Fruit fly (Drosophila melanogaster) whole organism, prepupa: ENCODE measurements around the gene CG16727.

Experiments used
- Blimp-1 ChIP-seq: fragments of 200-800 bp; sonication (Bioruptor generic); optimal IDR thresholded peaks from 3 replicates; lab custom pipeline; 2017; ENCODE audit warnings: missing biosample characterization, missing genetic modification characterization, mild to moderate bottlenecking, moderate library complexity, missing genetic modification reagents
- CG10631 ChIP-seq: fragments of 200-800 bp; sonication (Bioruptor generic); optimal IDR thresholded peaks from 2 replicates; lab custom pipeline; 2016; ENCODE audit warnings: missing biosample characterization, missing genetic modification characterization
- CG11294 ChIP-seq: fragments of 200-800 bp; sonication (Bioruptor generic); IDR thresholded peaks from 2 replicates; pipeline ENCODE4 v1.3.6; 2022; ENCODE audit warnings: missing biosample characterization, missing genetic modification characterization
- CG11762 ChIP-seq: fragments of 200-800 bp; sonication (Bioruptor generic); optimal IDR thresholded peaks from 3 replicates; lab custom pipeline; 2016; ENCODE audit warnings: missing biosample characterization, missing genetic modification characterization; ENCODE audit not compliant: insufficient read depth
- CG11902 ChIP-seq: fragments of 200-800 bp; sonication (Bioruptor generic); optimal IDR thresholded peaks from 3 replicates; lab custom pipeline; 2016; ENCODE audit warnings: missing biosample characterization, missing genetic modification characterization
- CG15336 ChIP-seq: fragments of 200-800 bp; sonication (Bioruptor generic); IDR thresholded peaks from 2 replicates; pipeline ENCODE4 v1.3.6; 2022; ENCODE audit warnings: missing biosample characterization, missing genetic modification characterization
- CG1621 ChIP-seq: fragments of 200-800 bp; sonication (Bioruptor generic); optimal IDR thresholded peaks from 3 replicates; lab custom pipeline; 2018; ENCODE audit warnings: missing biosample characterization, mild to moderate bottlenecking, missing genetic modification characterization
- CG16779 ChIP-seq: fragments of 200-800 bp; sonication (Bioruptor generic); optimal IDR thresholded peaks from 3 replicates; lab custom pipeline; 2017; ENCODE audit warnings: missing biosample characterization, mild to moderate bottlenecking, missing genetic modification characterization
- CG3032 ChIP-seq: fragments of 200-800 bp; optimal IDR thresholded peaks from 2 replicates; lab custom pipeline; 2019; ENCODE audit warnings: missing biosample characterization, mild to moderate bottlenecking, missing genetic modification characterization, moderate library complexity
- CG31627 ChIP-seq: fragments of 200-800 bp; sonication (Bioruptor generic); optimal IDR thresholded peaks from 3 replicates; lab custom pipeline; 2016; ENCODE audit warnings: missing biosample characterization, missing genetic modification characterization
- CG32006 ChIP-seq: fragments of 200-800 bp; sonication (Bioruptor generic); optimal IDR thresholded peaks from 3 replicates; lab custom pipeline; 2017; ENCODE audit warnings: missing biosample characterization, mild to moderate bottlenecking, missing genetic modification characterization
- CG34406 ChIP-seq: fragments of 200-800 bp; sonication (Bioruptor generic); optimal IDR thresholded peaks from 3 replicates; lab custom pipeline; 2016; ENCODE audit warnings: missing biosample characterization, missing genetic modification characterization
- CG3919 ChIP-seq: fragments of 200-800 bp; sonication (Bioruptor generic); optimal IDR thresholded peaks from 3 replicates; lab custom pipeline; 2016; ENCODE audit warnings: missing biosample characterization, missing genetic modification characterization
- CG4318 ChIP-seq: fragments of 200-800 bp; sonication (Bioruptor generic); optimal IDR thresholded peaks from 3 replicates; lab custom pipeline; 2017; ENCODE audit warnings: missing biosample characterization, mild to moderate bottlenecking, missing genetic modification characterization
- CG6163 ChIP-seq: fragments of 200-800 bp; sonication (Bioruptor generic); IDR thresholded peaks from 3 replicates; pipeline ENCODE4 v1.3.6; 2022; ENCODE audit warnings: missing biosample characterization, missing genetic modification characterization
- CG6276 ChIP-seq: fragments of 200-800 bp; sonication (Bioruptor generic); optimal IDR thresholded peaks from 2 replicates; lab custom pipeline; 2017; ENCODE audit warnings: missing biosample characterization, mild to moderate bottlenecking, missing genetic modification characterization
- CG6792 ChIP-seq: fragments of 200-800 bp; sonication (Bioruptor generic); optimal IDR thresholded peaks from 3 replicates; lab custom pipeline; 2016; ENCODE audit warnings: missing biosample characterization, missing genetic modification characterization
- CG6808 ChIP-seq: fragments of 200-800 bp; sonication (Bioruptor generic); optimal IDR thresholded peaks from 3 replicates; lab custom pipeline; 2017; ENCODE audit warnings: missing biosample characterization, missing genetic modification characterization, mild to moderate bottlenecking, moderate library complexity, missing genetic modification reagents
- CG6854 ChIP-seq: fragments of 200-800 bp; sonication (Bioruptor generic); optimal IDR thresholded peaks from 2 replicates; lab custom pipeline; 2017; ENCODE audit warnings: missing biosample characterization, mild to moderate bottlenecking, missing genetic modification characterization
- CG7368 ChIP-seq: fragments of 200-800 bp; sonication (Bioruptor generic); optimal IDR thresholded peaks from 3 replicates; lab custom pipeline; 2016; ENCODE audit warnings: missing biosample characterization, missing genetic modification characterization
- CG8319 ChIP-seq: fragments of 200-800 bp; sonication (Bioruptor generic); optimal IDR thresholded peaks from 3 replicates; lab custom pipeline; 2016; ENCODE audit warnings: missing biosample characterization, missing genetic modification characterization
- CG8632 ChIP-seq: fragments of 200-800 bp; sonication (Bioruptor generic); optimal IDR thresholded peaks from 3 replicates; lab custom pipeline; 2016; ENCODE audit warnings: missing biosample characterization, missing genetic modification characterization
- CG9139 ChIP-seq: fragments of 200-800 bp; sonication (Bioruptor generic); optimal IDR thresholded peaks from 3 replicates; lab custom pipeline; 2017; ENCODE audit warnings: missing biosample characterization, mild to moderate bottlenecking, missing genetic modification characterization
- Eip93F ChIP-seq: fragments of 200-800 bp; sonication (Bioruptor generic); optimal IDR thresholded peaks from 2 replicates; lab custom pipeline; 2016; ENCODE audit warnings: missing biosample characterization, mild to moderate bottlenecking, missing genetic modification characterization
- Ets96B ChIP-seq: fragments of 200-800 bp; optimal IDR thresholded peaks from 2 replicates; lab custom pipeline; 2019; ENCODE audit warnings: missing biosample characterization, mild to moderate bottlenecking, missing genetic modification characterization, moderate library complexity
- Hr38 ChIP-seq: sonication (Bioruptor generic); optimal IDR thresholded peaks from 2 replicates; lab custom pipeline; 2016; ENCODE audit warnings: missing biosample characterization, missing genetic modification characterization
- Hr39 ChIP-seq: fragments of 200-800 bp; sonication (Bioruptor generic); optimal IDR thresholded peaks from 2 replicates; lab custom pipeline; 2016; ENCODE audit warnings: missing biosample characterization, missing genetic modification characterization
- Lpt ChIP-seq: fragments of 200-800 bp; sonication (Bioruptor generic); optimal IDR thresholded peaks from 3 replicates; lab custom pipeline; 2016; ENCODE audit warnings: missing biosample characterization, missing genetic modification characterization
- Smox ChIP-seq: fragments of 200-800 bp; sonication (Bioruptor generic); optimal IDR thresholded peaks from 3 replicates; lab custom pipeline; 2016; ENCODE audit warnings: missing biosample characterization, missing genetic modification characterization
- Sox102F ChIP-seq: fragments of 200-800 bp; sonication (Bioruptor generic); optimal IDR thresholded peaks from 2 replicates; lab custom pipeline; 2016; ENCODE audit warnings: missing biosample characterization, mild to moderate bottlenecking, missing genetic modification characterization
- achi ChIP-seq: fragments of 200-800 bp; sonication (Bioruptor generic); optimal IDR thresholded peaks from 3 replicates; lab custom pipeline; 2016; ENCODE audit warnings: missing biosample characterization, missing genetic modification characterization
- cyc ChIP-seq: fragments of 200-800 bp; sonication (Bioruptor generic); optimal IDR thresholded peaks from 3 replicates; lab custom pipeline; 2016; ENCODE audit warnings: missing biosample characterization, missing genetic modification characterization
- dac ChIP-seq: fragments of 200-800 bp; sonication (Bioruptor generic); optimal IDR thresholded peaks from 2 replicates; lab custom pipeline; 2017; ENCODE audit warnings: missing biosample characterization, mild to moderate bottlenecking, missing genetic modification characterization
- dsx ChIP-seq: fragments of 200-800 bp; optimal IDR thresholded peaks from 3 replicates; lab custom pipeline; 2019; ENCODE audit warnings: missing biosample characterization, mild to moderate bottlenecking, missing genetic modification characterization, moderate library complexity; ENCODE audit not compliant: poor library complexity, severe bottlenecking
- eg ChIP-seq: fragments of 200-800 bp; sonication (Bioruptor generic); IDR thresholded peaks from 3 replicates; pipeline ENCODE4 v1.3.6; 2022; ENCODE audit warnings: missing biosample characterization, missing genetic modification characterization
- esn ChIP-seq: fragments of 200-800 bp; sonication (Bioruptor generic); optimal IDR thresholded peaks from 2 replicates; lab custom pipeline; 2016; ENCODE audit warnings: missing biosample characterization, mild to moderate bottlenecking, missing genetic modification characterization, moderate library complexity
- fd59A ChIP-seq: fragments of 200-800 bp; sonication (Bioruptor generic); optimal IDR thresholded peaks from 2 replicates; lab custom pipeline; 2017; ENCODE audit warnings: missing biosample characterization, mild to moderate bottlenecking, missing genetic modification characterization, missing genetic modification reagents
- fd85E ChIP-seq: fragments of 200-800 bp; sonication (Bioruptor generic); optimal IDR thresholded peaks from 3 replicates; lab custom pipeline; 2016; ENCODE audit warnings: missing biosample characterization, missing genetic modification characterization
- lz ChIP-seq: fragments of 200-800 bp; sonication (Bioruptor generic); optimal IDR thresholded peaks from 3 replicates; lab custom pipeline; 2016; ENCODE audit warnings: missing biosample characterization, missing genetic modification characterization
- net ChIP-seq: fragments of 200-800 bp; sonication (Bioruptor generic); optimal IDR thresholded peaks from 3 replicates; lab custom pipeline; 2016; ENCODE audit warnings: missing biosample characterization, missing genetic modification characterization
- spab ChIP-seq: fragments of 200-800 bp; sonication (Bioruptor generic); optimal IDR thresholded peaks from 2 replicates; lab custom pipeline; 2017; ENCODE audit warnings: missing biosample characterization, mild to moderate bottlenecking, missing genetic modification characterization, missing genetic modification reagents
- svp ChIP-seq: fragments of 200-800 bp; sonication (Bioruptor generic); peaks from one replicate; lab custom pipeline; 2016; ENCODE audit warnings: missing biosample characterization, missing genetic modification characterization
- vri ChIP-seq: fragments of 200-800 bp; sonication (Bioruptor generic); optimal IDR thresholded peaks from 3 replicates; lab custom pipeline; 2016; ENCODE audit warnings: missing biosample characterization, mild to moderate bottlenecking, missing genetic modification characterization

CG16727 gene

dm6 chr3R:19587652-19588051 lies 25.5 kb upstream of the CG16727 start:
- TF ChIP-seq svp (GFP tag; lab: Kevin White, UChicago), result peak; percentile 74
- TF ChIP-seq CG6163, result no peak

DNA sequence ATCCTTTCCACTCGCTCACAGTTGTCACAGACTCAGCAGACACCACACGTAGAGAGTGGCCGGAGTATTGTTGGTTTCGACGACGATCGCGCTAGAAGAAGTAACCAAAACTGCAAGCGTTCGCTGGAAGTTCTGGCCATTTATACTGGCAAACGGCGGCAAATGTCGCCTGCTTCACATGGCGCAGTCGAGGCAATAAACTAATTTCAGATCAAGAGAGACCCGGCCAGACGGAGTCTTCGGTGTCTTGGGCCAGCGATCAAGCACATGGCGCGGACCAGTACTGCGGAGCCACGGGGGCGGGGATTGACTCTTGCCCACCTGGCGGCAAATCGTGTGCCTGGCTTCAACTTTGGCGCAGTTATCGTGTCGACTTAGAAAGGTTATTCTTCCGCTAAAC lies 14.3 kb upstream of the CG16727 start, which contains the start of gene Cpr92A:
Gene Cpr92A (minus strand): TSS at position 101 of the 400 bp plus-strand sequence.
- no peak for TF ChIP-seq CG6808
- no peak for TF ChIP-seq CG7368 (GFP tag; lab: Kevin White, UChicago)
- no peak for TF ChIP-seq eg (GFP tag; lab: Robert Waterston, UW)
- TF ChIP-seq esn, result no peak
- no peak for TF ChIP-seq Hr39 (GFP tag; lab: Kevin White, UChicago)
- TF ChIP-seq CG6854 (GFP tag; lab: Kevin White, UChicago), result no peak
- no peak for TF ChIP-seq CG8319 (GFP tag; lab: Kevin White, UChicago)
- no peak for TF ChIP-seq CG6276 (GFP tag; lab: Kevin White, UChicago)
- TF ChIP-seq CG11902 (GFP tag; lab: Kevin White, UChicago), result no peak
- no peak for TF ChIP-seq CG6792 (GFP tag; lab: Kevin White, UChicago)

DNA sequence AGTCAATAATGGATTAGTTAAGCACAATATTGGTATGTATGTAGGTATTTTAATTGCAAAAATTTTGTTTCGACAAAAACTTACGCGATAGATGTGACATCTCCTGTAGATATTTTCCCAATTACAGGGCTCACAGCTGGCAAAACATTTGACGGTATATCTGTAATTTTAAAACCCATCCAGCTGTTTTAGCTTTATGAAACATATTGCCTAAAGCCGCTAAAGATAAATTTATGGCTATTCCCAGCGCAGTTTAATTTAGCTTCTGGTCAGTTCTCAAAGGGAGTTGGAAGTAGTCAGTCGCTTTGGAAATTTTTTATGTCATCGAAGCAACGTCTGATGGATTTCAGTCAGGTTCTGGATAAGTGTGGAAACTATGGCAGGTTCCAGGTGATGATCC lies 12.8 kb upstream of the CG16727 start, which contains the start of gene CG7333:
Gene CG7333 (plus strand): TSS at position 301 of the 400 bp plus-strand sequence.
- TF ChIP-seq spab (GFP tag; lab: Kevin White, UChicago) (no peak), CG34406 (GFP tag; lab: Kevin White, UChicago) (no peak), CG4318 (GFP tag; lab: Kevin White, UChicago) (no peak), CG11294 (GFP tag; lab: Robert Waterston, UW) (no peak), Eip93F (no peak), Lpt (GFP tag; lab: Kevin White, UChicago) (no peak), fd85E (GFP tag; lab: Kevin White, UChicago) (no peak), esn (no peak), achi (GFP tag; lab: Kevin White, UChicago) (no peak), svp (GFP tag; lab: Kevin White, UChicago) (no peak), CG6276 (GFP tag; lab: Kevin White, UChicago) (no peak), Ets96B (tag; lab: Kevin White, UChicago) (no peak), CG6792 (GFP tag; lab: Kevin White, UChicago) (no peak), CG16779 (tag; lab: Kevin White, UChicago) (no peak), CG11902 (GFP tag; lab: Kevin White, UChicago) (no peak), Sox102F (GFP tag; lab: Kevin White, UChicago) (no peak), lz (GFP tag; lab: Kevin White, UChicago) (no peak)

DNA sequence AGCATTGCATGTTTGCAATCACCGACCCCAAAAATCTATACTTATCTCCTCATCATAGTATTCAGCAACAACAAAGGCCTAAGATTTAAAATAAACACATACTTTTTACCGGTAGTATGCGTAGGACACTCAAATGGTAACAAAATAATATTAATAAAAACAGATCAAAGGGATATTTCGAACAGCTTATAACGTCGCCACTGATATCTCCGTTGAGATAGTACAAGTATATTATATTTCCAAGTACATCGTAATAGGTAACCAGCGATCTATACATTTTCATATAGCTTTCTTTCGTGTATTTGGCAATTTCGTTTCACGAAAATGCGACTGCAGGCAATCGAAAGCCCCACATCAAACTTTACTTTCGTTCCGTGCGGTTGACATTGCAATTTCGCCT lies 10.2 kb upstream of the CG16727 start, which contains the start of gene CG7342:
Gene CG7342 (plus strand): TSS at position 380 of the 400 bp plus-strand sequence.
- no peak for TF ChIP-seq CG3032 (tag; lab: Kevin White, UChicago)
- TF ChIP-seq Ets96B (tag; lab: Kevin White, UChicago), result no peak
- no peak for TF ChIP-seq cyc (GFP tag; lab: Kevin White, UChicago)
- no peak for TF ChIP-seq CG32006 (GFP tag; lab: Kevin White, UChicago)
- TF ChIP-seq CG8632 (GFP tag; lab: Kevin White, UChicago), result no peak
- TF ChIP-seq CG11762 (GFP tag; lab: Kevin White, UChicago), result no peak
- TF ChIP-seq dsx (GFP tag; lab: Kevin White, UChicago), result no peak
- no peak for TF ChIP-seq CG8319 (GFP tag; lab: Kevin White, UChicago)
- no peak for TF ChIP-seq net
- TF ChIP-seq Sox102F (GFP tag; lab: Kevin White, UChicago), result peak; percentile 71
- peak; percentile 51 for TF ChIP-seq lz (GFP tag; lab: Kevin White, UChicago)
- peak; percentile 67 for TF ChIP-seq vri (GFP tag; lab: Kevin White, UChicago)
- TF ChIP-seq CG10631 (GFP tag; lab: Kevin White, UChicago), result no peak
- TF ChIP-seq CG16779 (tag; lab: Kevin White, UChicago), result no peak
- TF ChIP-seq spab (GFP tag; lab: Kevin White, UChicago), result no peak
- TF ChIP-seq CG1621, result no peak
- TF ChIP-seq Eip93F, result no peak
- no peak for TF ChIP-seq CG3919 (GFP tag; lab: Kevin White, UChicago)
- no peak for TF ChIP-seq CG6276 (GFP tag; lab: Kevin White, UChicago)
- peak; percentile 65 for TF ChIP-seq Smox
- TF ChIP-seq Lpt (GFP tag; lab: Kevin White, UChicago), result no peak
- no peak for TF ChIP-seq dac (GFP tag; lab: Kevin White, UChicago)
- no peak for TF ChIP-seq Blimp-1
- no peak for TF ChIP-seq CG6163
- TF ChIP-seq CG9139 (GFP tag; lab: Kevin White, UChicago), result no peak
- peak; percentile 64 for TF ChIP-seq CG31627
- TF ChIP-seq Hr38 (GFP tag; lab: Kevin White, UChicago), result no peak
- no peak for TF ChIP-seq CG15336 (GFP tag; lab: Robert Waterston, UW)
- TF ChIP-seq CG11294 (GFP tag; lab: Robert Waterston, UW), result no peak
- TF ChIP-seq fd59A (GFP tag; lab: Kevin White, UChicago), result no peak
- no peak for TF ChIP-seq esn
- no peak for TF ChIP-seq eg (GFP tag; lab: Robert Waterston, UW)
- TF ChIP-seq achi (GFP tag; lab: Kevin White, UChicago), result no peak
